Worm (Caenorhabditis elegans) whole organism, midembryonic: ENCODE measurements around the gene T19D12.10.

Experiments used
- T22C8.4 ChIP-seq: fragments of 200-800 bp; sonication (Bioruptor generic); IDR thresholded peaks from 2 replicates; pipeline ENCODE4 v1.3.6; 2022; ENCODE audit warnings: missing genetic modification characterization, missing compliant biosample characterization
- cog-1 ChIP-seq: sonication (generic microtip); optimal IDR thresholded peaks from 2 replicates; lab custom pipeline; 2016; ENCODE audit warnings: missing genetic modification characterization, missing compliant biosample characterization
- flt-1 ChIP-seq: fragments of 200-800 bp; sonication (Bioruptor generic); IDR thresholded peaks from 2 replicates; pipeline ENCODE4 v1.3.6; 2022; ENCODE audit warnings: missing genetic modification characterization, missing compliant biosample characterization
- klf-2 ChIP-seq: fragments of 200-800 bp; sonication (Bioruptor generic); conservative IDR thresholded peaks from 2 replicates; pipeline ENCODE4 v1.3.6; 2022; ENCODE audit warnings: missing genetic modification reagents, missing genetic modification characterization, missing compliant biosample characterization
- med-1 ChIP-seq: sonication (generic microtip); optimal IDR thresholded peaks from 2 replicates; lab custom pipeline; 2017; ENCODE audit warnings: missing genetic modification characterization, mild to moderate bottlenecking, missing compliant biosample characterization, antibody characterized with exemption, missing genetic modification reagents; ENCODE audit not compliant: insufficient read depth
- ref-1 ChIP-seq: fragments of 200-800 bp; sonication (Bioruptor generic); conservative IDR thresholded peaks from 2 replicates; pipeline ENCODE4 v1.3.6; 2022; ENCODE audit warnings: missing genetic modification reagents, missing genetic modification characterization, missing compliant biosample characterization
- tab-1 ChIP-seq: fragments of 200-800 bp; sonication (Bioruptor generic); IDR thresholded peaks from 2 replicates; pipeline ENCODE4 v1.3.6; 2022; ENCODE audit warnings: missing genetic modification characterization, missing compliant biosample characterization
- ztf-23 ChIP-seq: fragments of 200-800 bp; sonication (Bioruptor generic); IDR thresholded peaks from 2 replicates; pipeline ENCODE4 v1.3.6; 2022; ENCODE audit warnings: missing genetic modification reagents, missing genetic modification characterization, missing compliant biosample characterization
- ztf-29 ChIP-seq: fragments of 200-800 bp; sonication (Bioruptor generic); IDR thresholded peaks from 2 replicates; pipeline ENCODE4 v1.3.6; 2022; ENCODE audit warnings: missing genetic modification reagents, missing genetic modification characterization, missing compliant biosample characterization

Gene T19D12.10

ce11 chrII:6663799-6664198, 5.1 kb upstream of the T19D12.10 start:
- no peak for TF ChIP-seq klf-2 (GFP tag; lab: Robert Waterston, UW)
- no peak for TF ChIP-seq med-1 (GFP tag; lab: Kevin White, UChicago)
- TF ChIP-seq tab-1 = no peak
- no peak for TF ChIP-seq ref-1 (GFP tag; lab: Robert Waterston, UW)
- no peak for TF ChIP-seq T22C8.4 (GFP tag; lab: Robert Waterston, UW)
- TF ChIP-seq ztf-23 (GFP tag; lab: Robert Waterston, UW) = no peak
- TF ChIP-seq cog-1 = no peak
- no peak for TF ChIP-seq ztf-29 (GFP tag; lab: Robert Waterston, UW)
- no peak for TF ChIP-seq flt-1

- TF ChIP-seq med-1 (GFP tag; lab: Kevin White, UChicago) (no peak), ref-1 (GFP tag; lab: Robert Waterston, UW) (no peak), ztf-29 (GFP tag; lab: Robert Waterston, UW) (no peak), tab-1 (no peak), T22C8.4 (GFP tag; lab: Robert Waterston, UW) (no peak), cog-1 (no peak), ztf-23 (GFP tag; lab: Robert Waterston, UW) (no peak), klf-2 (GFP tag; lab: Robert Waterston, UW) (no peak), flt-1 (no peak)
Observed at ce11 chrII:6661211-6661610, 2.5 kb upstream of the T19D12.10 start, which contains the start of gene T19D12.2. Gene T19D12.2, plus strand, starts transcription at chrII:6661335.

ce11 chrII:6654284-6654683, 4.4 kb downstream of the T19D12.10 start, which contains the start of gene T19D12.9:
Gene T19D12.9, minus strand, starts transcription at chrII:6654384.
- TF ChIP-seq tab-1 (no peak), med-1 (GFP tag; lab: Kevin White, UChicago) (no peak), cog-1 (no peak), T22C8.4 (GFP tag; lab: Robert Waterston, UW) (no peak), ref-1 (GFP tag; lab: Robert Waterston, UW) (no peak), ztf-29 (GFP tag; lab: Robert Waterston, UW) (no peak), flt-1 (no peak), ztf-23 (GFP tag; lab: Robert Waterston, UW) (no peak), klf-2 (GFP tag; lab: Robert Waterston, UW) (no peak)

ce11 chrII:6651719-6652118, 6.9 kb downstream of the T19D12.10 start, which contains the start of gene sra-26:
Gene sra-26, minus strand, starts transcription at chrII:6651819.
- TF ChIP-seq tab-1 (no peak), T22C8.4 (GFP tag; lab: Robert Waterston, UW) (no peak), ref-1 (GFP tag; lab: Robert Waterston, UW) (no peak), ztf-29 (GFP tag; lab: Robert Waterston, UW) (no peak), klf-2 (GFP tag; lab: Robert Waterston, UW) (no peak), ztf-23 (GFP tag; lab: Robert Waterston, UW) (no peak), med-1 (GFP tag; lab: Kevin White, UChicago) (no peak), flt-1 (no peak), cog-1 (no peak)

ce11 chrII:6649026-6649425, 9.6 kb downstream of the T19D12.10 start, which contains the start of gene oig-8:
Gene oig-8, minus strand, starts transcription at chrII:6649126.
- TF ChIP-seq ref-1 (GFP tag; lab: Robert Waterston, UW) (no peak), ztf-29 (GFP tag; lab: Robert Waterston, UW) (no peak), flt-1 (no peak), T22C8.4 (GFP tag; lab: Robert Waterston, UW) (no peak), klf-2 (GFP tag; lab: Robert Waterston, UW) (no peak), tab-1 (no peak)

ce11 chrII:6646903-6647302, 11.8 kb downstream of the T19D12.10 start:
- no peak for TF ChIP-seq tab-1

ce11 chrII:6642651-6643167, 16.0 kb downstream of the T19D12.10 start, which contains the start of gene T19D12.6:
Gene T19D12.6, minus strand, starts transcription at chrII:6643117.
- no peak for TF ChIP-seq ref-1 (GFP tag; lab: Robert Waterston, UW)
- TF ChIP-seq flt-1 = no peak
- TF ChIP-seq tab-1 = no peak
- TF ChIP-seq klf-2 (GFP tag; lab: Robert Waterston, UW) = no peak
- TF ChIP-seq ztf-29 (GFP tag; lab: Robert Waterston, UW) = no peak
- no peak for TF ChIP-seq ztf-23 (GFP tag; lab: Robert Waterston, UW)
- TF ChIP-seq med-1 (GFP tag; lab: Kevin White, UChicago) = no peak
- no peak for TF ChIP-seq T22C8.4 (GFP tag; lab: Robert Waterston, UW)
- TF ChIP-seq cog-1 = no peak

- TF ChIP-seq flt-1 (no peak), ztf-23 (GFP tag; lab: Robert Waterston, UW) (no peak), ref-1 (GFP tag; lab: Robert Waterston, UW) (no peak), klf-2 (GFP tag; lab: Robert Waterston, UW) (no peak), ztf-29 (GFP tag; lab: Robert Waterston, UW) (no peak), T22C8.4 (GFP tag; lab: Robert Waterston, UW) (no peak)
Observed at ce11 chrII:6642180-6642579, 16.5 kb downstream of the T19D12.10 start.

- TF ChIP-seq ztf-29 (GFP tag; lab: Robert Waterston, UW) (no peak), flt-1 (no peak), klf-2 (GFP tag; lab: Robert Waterston, UW) (no peak), ref-1 (GFP tag; lab: Robert Waterston, UW) (no peak), med-1 (GFP tag; lab: Kevin White, UChicago) (no peak), ztf-23 (GFP tag; lab: Robert Waterston, UW) (no peak)
Observed at ce11 chrII:6637854-6638253, 20.8 kb downstream of the T19D12.10 start.

- TF ChIP-seq med-1 (GFP tag; lab: Kevin White, UChicago) (no peak), flt-1 (no peak), cog-1 (no peak), tab-1 (no peak), ztf-23 (GFP tag; lab: Robert Waterston, UW) (no peak), ztf-29 (GFP tag; lab: Robert Waterston, UW) (no peak), T22C8.4 (GFP tag; lab: Robert Waterston, UW) (no peak), klf-2 (GFP tag; lab: Robert Waterston, UW) (no peak), ref-1 (GFP tag; lab: Robert Waterston, UW) (no peak)
Observed at ce11 chrII:6636136-6636535, 22.5 kb downstream of the T19D12.10 start, which contains the start of gene T19D12.5. Gene T19D12.5, minus strand, starts transcription at chrII:6636236.
